Worm (Caenorhabditis elegans) whole organism, young adult: ENCODE measurements around the gene msp-142.
"Not testable (repeated sequence)": the region's sequence is repeated elsewhere in the genome, so short reads cannot be mapped to it uniquely, and the experiment has no call there.

Source experiments
- D2030.7 ChIP-seq: fragments of 200-800 bp; sonication (Bioruptor generic); IDR thresholded peaks from 2 replicates; pipeline ENCODE4 v1.3.6; 2022; ENCODE audit warnings: missing genetic modification reagents, missing genetic modification characterization, missing compliant biosample characterization
- F37B4.10 ChIP-seq: fragments of 200-800 bp; sonication (Bioruptor generic); IDR thresholded peaks from 2 replicates; pipeline ENCODE4 v1.3.6; 2022; ENCODE audit warnings: missing genetic modification characterization, missing compliant biosample characterization
- F49E8.2 ChIP-seq: sonication (generic microtip); optimal IDR thresholded peaks from 3 replicates; lab custom pipeline; 2017; ENCODE audit warnings: missing genetic modification characterization, mild to moderate bottlenecking, missing compliant biosample characterization, antibody characterized with exemption, moderate library complexity; ENCODE audit not compliant: insufficient read depth
- ama-1 ChIP-seq, 3 experiments: fragments of 150-350 bp in 1 of 3; sonication (generic microtip) in 2 of 3; optimal IDR thresholded peaks; 2 replicates each; lab custom pipeline; 2014 to 2018; ENCODE audit warnings: missing biosample characterization in 2 of 3, missing genetic modification characterization in 2 of 3, missing genetic modification reagents in 2 of 3
- cebp-1 ChIP-seq, 2 experiments: fragments of 200-800 bp in 1 of 2; sonication (Bioruptor generic) in 1 of 2; sonication (generic microtip) in 1 of 2; IDR thresholded peaks in 1 of 2; optimal IDR thresholded peaks in 1 of 2; 2 replicates each; pipeline versions ENCODE4 v1.3.6 to Lab custom; 2017 to 2022; ENCODE audit warnings: missing compliant biosample characterization in 2 of 2, missing genetic modification characterization in 2 of 2, mild to moderate bottlenecking in 1 of 2, missing genetic modification reagents in 1 of 2, moderate library complexity in 1 of 2
- ceh-100 ChIP-seq: fragments of 200-800 bp; sonication (Bioruptor generic); IDR thresholded peaks from 2 replicates; pipeline ENCODE4 v1.3.6; 2022; ENCODE audit warnings: missing genetic modification reagents, missing genetic modification characterization, missing compliant biosample characterization
- hlh-12 ChIP-seq: sonication (generic microtip); optimal IDR thresholded peaks from 2 replicates; lab custom pipeline; 2016; ENCODE audit warnings: missing genetic modification characterization, missing compliant biosample characterization
- lin-35 ChIP-seq, 3 experiments: fragments of 150-350 bp in 2 of 3; sonication (generic microtip) in 1 of 3; optimal IDR thresholded peaks; 2 replicates each; lab custom pipeline; 2014 to 2018; ENCODE audit warnings: missing biosample characterization in 3 of 3, missing genetic modification characterization in 3 of 3, missing genetic modification reagents in 3 of 3
- lsy-27 ChIP-seq: sonication (generic microtip); optimal IDR thresholded peaks from 2 replicates; lab custom pipeline; 2017; ENCODE audit warnings: missing genetic modification characterization, mild to moderate bottlenecking, missing compliant biosample characterization, antibody characterized with exemption, missing genotype, borderline replicate concordance; ENCODE audit not compliant: insufficient read depth
- nfya-1 ChIP-seq: sonication (generic microtip); optimal IDR thresholded peaks from 2 replicates; lab custom pipeline; 2017; ENCODE audit warnings: antibody characterized with exemption, missing compliant biosample characterization, missing genetic modification characterization, borderline replicate concordance; ENCODE audit not compliant: insufficient read depth
- nfya-2 ChIP-seq: fragments of 200-800 bp; sonication (Bioruptor generic); IDR thresholded peaks from 2 replicates; pipeline ENCODE4 v1.3.6; 2022; ENCODE audit warnings: missing genetic modification reagents, missing genetic modification characterization, missing compliant biosample characterization
- rcor-1 ChIP-seq: fragments of 200-800 bp; sonication (Bioruptor generic); IDR thresholded peaks from 2 replicates; pipeline ENCODE4 v1.3.6; 2022; ENCODE audit warnings: missing genetic modification reagents, missing genetic modification characterization, missing compliant biosample characterization
- snpc-4 ChIP-seq, 5 experiments: fragments of 150-350 bp in 1 of 5; sonication (generic microtip) in 4 of 5; optimal IDR thresholded peaks; 2 replicates each; lab custom pipeline; 2014 to 2018; ENCODE audit warnings: missing genetic modification characterization in 5 of 5, missing biosample characterization in 3 of 5, antibody characterized with exemption in 2 of 5, mild to moderate bottlenecking in 2 of 5, missing compliant biosample characterization in 2 of 5, missing genotype in 2 of 5, moderate library complexity in 2 of 5, missing genetic modification reagents in 1 of 5
- unc-130 ChIP-seq: sonication (generic microtip); optimal IDR thresholded peaks from 2 replicates; lab custom pipeline; 2016; ENCODE audit warnings: missing genetic modification reagents, missing genetic modification characterization, missing compliant biosample characterization

- TF ChIP-seq cebp-1 (GFP tag; IDR thresholded peaks at IDR 0.05; lab: Robert Waterston, UW); cebp-1 (tag; optimal IDR thresholded peaks at IDR 0.05; lab: Kevin White, UChicago); rcor-1 (GFP tag; lab: Robert Waterston, UW); ceh-100 (GFP tag; lab: Robert Waterston, UW); lsy-27; nfya-2 (GFP tag; lab: Robert Waterston, UW); D2030.7 (GFP tag; lab: Robert Waterston, UW); ama-1 (optimal IDR thresholded peaks at IDR 0.05; lab: Kevin White, UChicago); ama-1 (GFP tag; optimal IDR thresholded peaks at IDR 0.05; lab: Kevin White, UChicago); F49E8.2 (tag; lab: Kevin White, UChicago); nfya-1 (tag; lab: Kevin White, UChicago); unc-130 (GFP tag; lab: Kevin White, UChicago); snpc-4 (GFP tag; optimal IDR thresholded peaks at IDR 0.05; lab: Kevin White, UChicago); snpc-4 (tag; optimal IDR thresholded peaks at IDR 0.05; lab: Kevin White, UChicago); F37B4.10; lin-35 (GFP tag; optimal IDR thresholded peaks at IDR 0.05; lab: Kevin White, UChicago); hlh-12 (tag; lab: Kevin White, UChicago): not testable (repeated sequence)
Observed at ce11 chrII:5757656-5758055, 40.1 kb upstream of the msp-142 start, which contains the start of the genes F10C1.3 and F10C1.23.
